Fruit fly (Drosophila melanogaster) Kc167 (cell line): ENCODE data around the gene TotF.

Experiments used
- h ChIP-seq: fragments of >200 bp; optimal IDR thresholded peaks from 3 replicates; lab custom pipeline; 2018; ENCODE audit warnings: missing external identifiers
- insv ChIP-seq: fragments of >200 bp; optimal IDR thresholded peaks from 3 replicates; lab custom pipeline; 2018; ENCODE audit warnings: missing external identifiers

DNA sequence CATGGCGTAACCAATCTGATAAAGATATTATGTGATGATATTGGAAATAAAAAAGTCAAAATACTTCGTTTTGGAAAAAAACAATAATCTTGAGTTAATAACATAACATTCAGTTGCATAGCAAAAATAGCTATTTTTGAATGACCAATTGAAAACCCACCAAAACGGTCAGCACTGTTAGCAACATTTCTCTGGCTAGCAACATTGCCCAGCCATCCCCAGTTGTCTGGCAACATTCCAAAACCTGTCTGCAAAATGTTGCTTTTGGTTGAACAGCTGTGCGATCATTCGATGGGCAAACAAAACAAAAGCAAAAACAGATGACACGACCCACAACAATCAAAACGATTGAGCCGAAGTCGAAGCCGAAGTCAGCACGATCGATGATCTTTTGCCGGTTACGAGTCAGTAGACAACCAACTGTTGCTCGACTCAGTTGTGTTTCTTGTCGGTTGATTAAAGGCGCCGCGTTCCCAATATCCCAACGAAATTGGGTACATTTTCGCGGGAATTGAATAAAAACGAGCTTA lies 46.6 kb downstream of the TotF start:
- TF ChIP-seq h (lab: Kevin White, UChicago) (no peak), insv (no peak)
